Worm (Caenorhabditis elegans) whole organism, L4/young adult: ENCODE measurements around the gene nhr-53.

Experiments
- W03F9.2 ChIP-seq: fragments of 150-350 bp; optimal IDR thresholded peaks from 2 replicates; lab custom pipeline; 2014; ENCODE audit warnings: missing biosample characterization, missing genetic modification characterization
- dao-5 ChIP-seq: sonication (generic microtip); optimal IDR thresholded peaks from 2 replicates; lab custom pipeline; 2016; ENCODE audit warnings: missing genotype, missing genetic modification characterization, moderate library complexity, missing compliant biosample characterization
- him-1 ChIP-seq: sonication (generic microtip); optimal IDR thresholded peaks from 2 replicates; lab custom pipeline; 2016; ENCODE audit warnings: missing genotype, missing genetic modification reagents, missing genetic modification characterization, missing compliant biosample characterization

Gene nhr-53

ce11 chrV:15716679-15717078 lies 14.5 kb upstream of the nhr-53 start, which contains the start of gene Y6E2A.4:
Y6E2A.4 (minus strand) TSS chrV:15716779.
- no peak for TF ChIP-seq dao-5

- TF ChIP-seq him-1 (no peak), dao-5 (no peak), W03F9.2 (tag; lab: Kevin White, UChicago) (no peak)
Observed at ce11 chrV:15715636-15716035, 13.5 kb upstream of the nhr-53 start.

ce11 chrV:15712385-15712784 lies 10.2 kb upstream of the nhr-53 start:
- TF ChIP-seq W03F9.2 (tag; lab: Kevin White, UChicago) (no peak), him-1 (no peak), dao-5 (no peak)

- TF ChIP-seq W03F9.2 (tag; lab: Kevin White, UChicago) (no peak), dao-5 (no peak), him-1 (no peak)
Observed at ce11 chrV:15711898-15712297, 9.7 kb upstream of the nhr-53 start, which contains the start of gene str-101. str-101 (minus strand) TSS chrV:15711998.

- no peak for TF ChIP-seq W03F9.2 (tag; lab: Kevin White, UChicago)
- TF ChIP-seq dao-5 = no peak
- no peak for TF ChIP-seq him-1
Observed at ce11 chrV:15710401-15710800, 8.2 kb upstream of the nhr-53 start, which contains the start of gene Y6E2A.1. Y6E2A.1 (minus strand) TSS chrV:15710501.

ce11 chrV:15707982-15708381 lies 5.8 kb upstream of the nhr-53 start:
- no peak for TF ChIP-seq W03F9.2 (tag; lab: Kevin White, UChicago)
- TF ChIP-seq him-1 = no peak
- TF ChIP-seq dao-5 = no peak

- no peak for TF ChIP-seq W03F9.2 (tag; lab: Kevin White, UChicago)
- TF ChIP-seq him-1 = no peak
- TF ChIP-seq dao-5 = no peak
Observed at ce11 chrV:15704745-15705144, 2.6 kb upstream of the nhr-53 start, which contains the start of gene twk-34. twk-34 (plus strand) TSS chrV:15704960.

- no peak for TF ChIP-seq him-1
- TF ChIP-seq dao-5 = no peak
- no peak for TF ChIP-seq W03F9.2 (tag; lab: Kevin White, UChicago)
Observed at ce11 chrV:15699799-15700198, 2.4 kb downstream of the nhr-53 start, which contains the start of gene nhr-199. nhr-199 (minus strand) TSS chrV:15699899.

ce11 chrV:15698099-15698498 lies 4.1 kb downstream of the nhr-53 start, which contains the start of gene srx-29:
srx-29 (minus strand) TSS chrV:15698199.
- TF ChIP-seq dao-5 = no peak
- TF ChIP-seq him-1 = no peak
- no peak for TF ChIP-seq W03F9.2 (tag; lab: Kevin White, UChicago)

- TF ChIP-seq W03F9.2 (tag; lab: Kevin White, UChicago) = no peak
- TF ChIP-seq him-1 = no peak
- no peak for TF ChIP-seq dao-5
Observed at ce11 chrV:15693682-15694081, 8.5 kb downstream of the nhr-53 start, which contains the start of gene nhr-198. nhr-198 (plus strand) TSS chrV:15693994.

- TF ChIP-seq W03F9.2 (tag; lab: Kevin White, UChicago) (no peak), him-1 (no peak), dao-5 (no peak)
Observed at ce11 chrV:15689952-15690351, 12.2 kb downstream of the nhr-53 start, which contains the start of gene nhr-268. nhr-268 (plus strand) TSS chrV:15690252.

ce11 chrV:15687660-15688059 lies 14.5 kb downstream of the nhr-53 start, which contains the start of gene nhr-197:
nhr-197 (plus strand) TSS chrV:15687960.
- TF ChIP-seq W03F9.2 (tag; lab: Kevin White, UChicago) (no peak), him-1 (no peak), dao-5 (no peak)

- TF ChIP-seq W03F9.2 (tag; lab: Kevin White, UChicago) (no peak), him-1 (no peak), dao-5 (no peak)
Observed at ce11 chrV:15685599-15685998, 16.6 kb downstream of the nhr-53 start, which contains the start of gene nhr-196. nhr-196 (plus strand) TSS chrV:15685716.

ce11 chrV:15677222-15677621 lies 24.9 kb downstream of the nhr-53 start, which contains the start of gene nhr-52:
nhr-52 (plus strand) TSS chrV:15677522.
- TF ChIP-seq dao-5 (no peak), W03F9.2 (tag; lab: Kevin White, UChicago) (no peak), him-1 (no peak)

ce11 chrV:15674899-15675298 lies 27.3 kb downstream of the nhr-53 start:
- TF ChIP-seq him-1 (no peak), dao-5 (no peak), W03F9.2 (tag; lab: Kevin White, UChicago) (no peak)

- TF ChIP-seq dao-5 = no peak
- no peak for TF ChIP-seq him-1
- no peak for TF ChIP-seq W03F9.2 (tag; lab: Kevin White, UChicago)
Observed at ce11 chrV:15673707-15674106, 28.5 kb downstream of the nhr-53 start, which contains the start of gene nhr-51. nhr-51 (plus strand) TSS chrV:15674007.
